Worm (Caenorhabditis elegans) whole organism, midembryonic: Measurements from ENCODE around the gene ZK856.19.

Experiments used
- T22C8.4 ChIP-seq: fragments of 200-800 bp; sonication (Bioruptor generic); IDR thresholded peaks from 2 replicates; pipeline ENCODE4 v1.3.6; 2022; ENCODE audit warnings: missing genetic modification characterization, missing compliant biosample characterization
- cog-1 ChIP-seq: sonication (generic microtip); optimal IDR thresholded peaks from 2 replicates; lab custom pipeline; 2016; ENCODE audit warnings: missing genetic modification characterization, missing compliant biosample characterization
- flt-1 ChIP-seq: fragments of 200-800 bp; sonication (Bioruptor generic); IDR thresholded peaks from 2 replicates; pipeline ENCODE4 v1.3.6; 2022; ENCODE audit warnings: missing genetic modification characterization, missing compliant biosample characterization
- klf-2 ChIP-seq: fragments of 200-800 bp; sonication (Bioruptor generic); conservative IDR thresholded peaks from 2 replicates; pipeline ENCODE4 v1.3.6; 2022; ENCODE audit warnings: missing genetic modification reagents, missing genetic modification characterization, missing compliant biosample characterization
- med-1 ChIP-seq: sonication (generic microtip); optimal IDR thresholded peaks from 2 replicates; lab custom pipeline; 2017; ENCODE audit warnings: missing genetic modification characterization, mild to moderate bottlenecking, missing compliant biosample characterization, antibody characterized with exemption, missing genetic modification reagents; ENCODE audit not compliant: insufficient read depth
- ref-1 ChIP-seq: fragments of 200-800 bp; sonication (Bioruptor generic); conservative IDR thresholded peaks from 2 replicates; pipeline ENCODE4 v1.3.6; 2022; ENCODE audit warnings: missing genetic modification reagents, missing genetic modification characterization, missing compliant biosample characterization
- tab-1 ChIP-seq: fragments of 200-800 bp; sonication (Bioruptor generic); IDR thresholded peaks from 2 replicates; pipeline ENCODE4 v1.3.6; 2022; ENCODE audit warnings: missing genetic modification characterization, missing compliant biosample characterization
- ztf-23 ChIP-seq: fragments of 200-800 bp; sonication (Bioruptor generic); IDR thresholded peaks from 2 replicates; pipeline ENCODE4 v1.3.6; 2022; ENCODE audit warnings: missing genetic modification reagents, missing genetic modification characterization, missing compliant biosample characterization
- ztf-29 ChIP-seq: fragments of 200-800 bp; sonication (Bioruptor generic); IDR thresholded peaks from 2 replicates; pipeline ENCODE4 v1.3.6; 2022; ENCODE audit warnings: missing genetic modification reagents, missing genetic modification characterization, missing compliant biosample characterization

DNA sequence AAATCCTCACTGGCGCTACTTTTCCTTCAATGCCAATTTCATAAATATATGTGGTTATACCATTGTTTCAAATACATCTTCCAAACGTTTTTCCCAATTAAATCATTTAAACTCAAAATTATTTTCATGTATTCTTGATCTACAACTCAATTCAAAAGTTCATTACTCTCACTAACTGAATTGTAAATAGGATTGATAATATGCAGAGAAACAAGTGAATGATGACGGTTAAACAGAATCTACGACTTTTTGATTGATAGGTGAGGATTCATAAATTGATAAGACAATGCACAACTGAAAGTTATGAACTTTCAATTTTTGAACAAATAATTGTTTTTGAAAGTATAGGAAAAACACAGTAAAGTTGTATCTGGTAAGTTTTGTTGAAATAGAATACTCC, 13.5 kb downstream of the ZK856.19 start:
- TF ChIP-seq T22C8.4 (no peak), ztf-29 (no peak), cog-1 (tag; lab: Kevin White, UChicago) (no peak), med-1 (no peak), tab-1 (GFP tag; lab: Robert Waterston, UW) (no peak), ztf-23 (GFP tag; lab: Robert Waterston, UW) (no peak), ref-1 (GFP tag; lab: Robert Waterston, UW) (no peak), flt-1 (GFP tag; lab: Robert Waterston, UW) (no peak), klf-2 (GFP tag; lab: Robert Waterston, UW) (no peak)
